Worm (Caenorhabditis elegans): ENCODE data around the gene C55C3.1.

DNA sequence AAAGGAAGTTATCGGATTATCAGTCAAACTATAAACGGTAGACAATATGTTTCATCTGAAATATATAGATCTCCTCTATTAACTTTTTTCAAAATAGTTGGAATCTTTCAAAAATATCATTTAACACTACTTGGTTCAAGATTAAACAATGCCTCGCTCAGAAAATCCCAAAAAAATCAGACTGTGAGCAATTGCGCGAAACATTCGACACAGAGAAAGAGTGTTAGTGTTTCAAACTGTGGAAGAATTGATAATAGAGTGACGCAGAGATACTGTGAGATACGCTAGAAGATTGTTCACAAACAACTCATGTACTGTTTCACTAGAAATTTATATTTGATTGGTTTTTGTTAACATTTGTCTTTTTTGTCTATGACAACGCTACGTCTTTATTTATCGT lies 32.1 kb downstream of the C55C3.1 start, which contains the start of gene chil-11:
- no peak for TF ChIP-seq nhr-102 (tag; optimal IDR thresholded peaks at IDR 0.05)
- TF ChIP-seq daf-19 (GFP tag; conservative IDR thresholded peaks at IDR 0.05): no peak
- no peak for TF ChIP-seq php-3 (GFP tag; IDR thresholded peaks at IDR 0.05)
- TF ChIP-seq D1046.2 (GFP tag; IDR thresholded peaks at IDR 0.05): no peak
- no peak for TF ChIP-seq lin-38 (GFP tag; IDR thresholded peaks at IDR 0.05)
- no peak for TF ChIP-seq ama-1 (optimal IDR thresholded peaks at IDR 0.05)
- TF ChIP-seq nhr-11 (tag; optimal IDR thresholded peaks at IDR 0.05): no peak
- no peak for TF ChIP-seq nhr-76 (tag; optimal IDR thresholded peaks at IDR 0.05)
- no peak for TF ChIP-seq ZK546.5 (tag; optimal IDR thresholded peaks at IDR 0.05)
- TF ChIP-seq ceh-20 (GFP tag; IDR thresholded peaks at IDR 0.05): no peak
